Worm (Caenorhabditis elegans) whole organism, late embryonic: ENCODE data around the gene cyp-33C2.

Source experiments
- C08G9.2 ChIP-seq: sonication (generic microtip); optimal IDR thresholded peaks from 2 replicates; lab custom pipeline; 2016; ENCODE audit warnings: mild to moderate bottlenecking, missing genetic modification characterization, moderate library complexity, missing compliant biosample characterization
- C38D4.7 ChIP-seq: fragments of 200-800 bp; sonication (Bioruptor generic); optimal IDR thresholded peaks from 2 replicates; lab custom pipeline; 2018; ENCODE audit warnings: mild to moderate bottlenecking, missing genetic modification characterization, moderate library complexity, missing compliant biosample characterization
- K09A11.1 ChIP-seq: sonication (generic microtip); optimal IDR thresholded peaks from 2 replicates; lab custom pipeline; 2017; ENCODE audit warnings: antibody characterized with exemption, mild to moderate bottlenecking, missing genetic modification characterization, missing compliant biosample characterization; ENCODE audit not compliant: insufficient read depth
- Y22D7AL.16 ChIP-seq: sonication (generic microtip); optimal IDR thresholded peaks from 2 replicates; lab custom pipeline; 2016; ENCODE audit warnings: missing genetic modification characterization, missing compliant biosample characterization
- ahr-1 ChIP-seq: sonication (generic microtip); optimal IDR thresholded peaks from 2 replicates; lab custom pipeline; 2016; ENCODE audit warnings: missing genetic modification characterization, missing compliant biosample characterization
- ama-1 ChIP-seq: fragments of 150-350 bp; optimal IDR thresholded peaks from 2 replicates; lab custom pipeline; 2014
- ceh-14 ChIP-seq: sonication (generic microtip); optimal IDR thresholded peaks from 2 replicates; lab custom pipeline; 2016; ENCODE audit warnings: missing genotype, missing genetic modification characterization, missing compliant biosample characterization
- ceh-18 ChIP-seq: sonication (generic microtip); optimal IDR thresholded peaks from 2 replicates; lab custom pipeline; 2016; ENCODE audit warnings: missing genetic modification characterization, missing compliant biosample characterization
- ceh-19 ChIP-seq: fragments of 200-800 bp; sonication (Bioruptor generic); optimal IDR thresholded peaks from 2 replicates; lab custom pipeline; 2018; ENCODE audit warnings: mild to moderate bottlenecking, missing genetic modification characterization, missing compliant biosample characterization
- ceh-34 ChIP-seq: sonication (generic microtip); optimal IDR thresholded peaks from 2 replicates; lab custom pipeline; 2016; ENCODE audit warnings: mild to moderate bottlenecking, missing genetic modification characterization, missing compliant biosample characterization
- ceh-45 ChIP-seq: fragments of 200-800 bp; sonication (Bioruptor generic); IDR thresholded peaks from 2 replicates; pipeline ENCODE4 v1.3.6; 2022; ENCODE audit warnings: missing genetic modification reagents, missing genetic modification characterization, missing compliant biosample characterization
- ceh-48 ChIP-seq: sonication (generic microtip); optimal IDR thresholded peaks from 2 replicates; lab custom pipeline; 2016; ENCODE audit warnings: missing genetic modification characterization, inconsistent platforms, missing compliant biosample characterization
- ceh-6 ChIP-seq: fragments of 200-800 bp; sonication (Bioruptor generic); optimal IDR thresholded peaks from 2 replicates; lab custom pipeline; 2018; ENCODE audit warnings: mild to moderate bottlenecking, missing genetic modification characterization, missing compliant biosample characterization
- dve-1 ChIP-seq: sonication (generic microtip); optimal IDR thresholded peaks from 2 replicates; lab custom pipeline; 2017; ENCODE audit warnings: antibody characterized with exemption, mild to moderate bottlenecking, missing genetic modification characterization, missing compliant biosample characterization
- elt-4 ChIP-seq: sonication (generic microtip); optimal IDR thresholded peaks from 2 replicates; lab custom pipeline; 2016; ENCODE audit warnings: missing genetic modification characterization, missing compliant biosample characterization
- eyg-1 ChIP-seq: sonication (generic microtip); optimal IDR thresholded peaks from 2 replicates; lab custom pipeline; 2016; ENCODE audit warnings: missing genotype, missing genetic modification characterization, missing compliant biosample characterization
- fkh-10 ChIP-seq: fragments of 150-350 bp; optimal IDR thresholded peaks from 2 replicates; lab custom pipeline; 2014; ENCODE audit warnings: missing biosample characterization, missing genetic modification reagents, missing genetic modification characterization
- gmeb-2 ChIP-seq: sonication (generic microtip); optimal IDR thresholded peaks from 2 replicates; lab custom pipeline; 2016; ENCODE audit warnings: missing genetic modification characterization, inconsistent platforms, missing compliant biosample characterization
- hlh-13 ChIP-seq: fragments of 200-800 bp; sonication (Bioruptor generic); optimal IDR thresholded peaks from 2 replicates; lab custom pipeline; 2018; ENCODE audit warnings: mild to moderate bottlenecking, missing genetic modification characterization, missing compliant biosample characterization
- hlh-15 ChIP-seq: sonication (generic microtip); optimal IDR thresholded peaks from 2 replicates; lab custom pipeline; 2016; ENCODE audit warnings: missing genetic modification characterization, missing compliant biosample characterization
- hlh-6 ChIP-seq: sonication (generic microtip); optimal IDR thresholded peaks from 2 replicates; lab custom pipeline; 2016; ENCODE audit warnings: missing genotype, missing genetic modification characterization, missing compliant biosample characterization
- hlh-8 ChIP-seq: sonication (generic microtip); optimal IDR thresholded peaks from 2 replicates; lab custom pipeline; 2016; ENCODE audit warnings: missing genotype, missing genetic modification characterization, missing compliant biosample characterization
- mec-3 ChIP-seq: sonication (generic microtip); optimal IDR thresholded peaks from 2 replicates; lab custom pipeline; 2016; ENCODE audit warnings: borderline replicate concordance, missing genetic modification characterization, missing compliant biosample characterization
- npax-4 ChIP-seq: sonication (generic microtip); optimal IDR thresholded peaks from 2 replicates; lab custom pipeline; 2016; ENCODE audit warnings: missing genetic modification characterization, missing compliant biosample characterization
- odd-2 ChIP-seq: sonication (generic microtip); optimal IDR thresholded peaks from 2 replicates; lab custom pipeline; 2017; ENCODE audit warnings: antibody characterized with exemption, mild to moderate bottlenecking, missing genetic modification characterization, missing compliant biosample characterization
- pros-1 ChIP-seq: fragments of 150-350 bp; optimal IDR thresholded peaks from 2 replicates; lab custom pipeline; 2014; ENCODE audit warnings: missing biosample characterization, missing genetic modification reagents, missing genetic modification characterization
- ref-2 ChIP-seq: sonication (generic microtip); optimal IDR thresholded peaks from 2 replicates; lab custom pipeline; 2016; ENCODE audit warnings: missing genetic modification characterization, missing compliant biosample characterization
- rnt-1 ChIP-seq: sonication (generic microtip); optimal IDR thresholded peaks from 2 replicates; lab custom pipeline; 2016; ENCODE audit warnings: missing genetic modification characterization, missing compliant biosample characterization
- sdc-2 ChIP-seq: sonication (generic microtip); optimal IDR thresholded peaks from 2 replicates; lab custom pipeline; 2016; ENCODE audit warnings: missing genotype, missing genetic modification characterization, missing compliant biosample characterization
- sox-2 ChIP-seq: fragments of 200-800 bp; sonication (Bioruptor generic); IDR thresholded peaks from 2 replicates; pipeline ENCODE4 v1.3.6; 2022; ENCODE audit warnings: missing genetic modification reagents, missing genetic modification characterization, missing compliant biosample characterization
- tbx-2 ChIP-seq: sonication (generic microtip); optimal IDR thresholded peaks from 2 replicates; lab custom pipeline; 2016; ENCODE audit warnings: missing genetic modification characterization, missing compliant biosample characterization
- unc-42 ChIP-seq: sonication (generic microtip); optimal IDR thresholded peaks from 2 replicates; lab custom pipeline; 2016; ENCODE audit warnings: missing genotype, missing genetic modification characterization, missing compliant biosample characterization
- ztf-16 ChIP-seq: sonication (generic microtip); optimal IDR thresholded peaks from 2 replicates; lab custom pipeline; 2017; ENCODE audit warnings: missing genetic modification characterization, missing compliant biosample characterization

cyp-33C2 gene

DNA sequence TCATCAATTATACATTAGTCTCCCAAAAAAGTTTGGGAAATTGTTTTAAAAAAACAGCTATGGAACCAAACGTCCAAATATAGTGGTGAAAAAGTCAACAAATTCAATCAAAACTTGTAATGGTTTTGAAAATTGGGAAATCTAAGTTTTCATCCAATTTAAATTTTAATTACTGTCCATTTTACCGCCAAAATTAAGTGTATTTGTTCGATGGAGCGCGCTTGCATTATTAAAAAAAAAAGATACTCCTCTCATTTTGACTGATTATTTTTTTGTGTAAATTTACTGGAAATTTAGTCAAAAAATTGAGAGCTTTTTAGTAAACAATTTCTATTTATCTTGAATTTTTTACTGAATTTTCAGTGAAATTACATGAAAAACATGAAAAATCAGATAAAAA lies 8.8 kb upstream of the cyp-33C2 start:
- no peak for TF ChIP-seq ceh-6
- no peak for TF ChIP-seq sdc-2
- TF ChIP-seq ceh-48 (tag; lab: Kevin White, UChicago): no peak
- no peak for TF ChIP-seq C38D4.7 (GFP tag; lab: Kevin White, UChicago)
- no peak for TF ChIP-seq ztf-16 (tag; lab: Kevin White, UChicago)
- no peak for TF ChIP-seq Y22D7AL.16 (tag; lab: Kevin White, UChicago)
- TF ChIP-seq gmeb-2 (tag; lab: Kevin White, UChicago): no peak
- no peak for TF ChIP-seq ama-1 (lab: Kevin White, UChicago)
- no peak for TF ChIP-seq hlh-13 (GFP tag; lab: Kevin White, UChicago)
- no peak for TF ChIP-seq ceh-14 (tag; lab: Kevin White, UChicago)
- no peak for TF ChIP-seq hlh-8 (tag; lab: Kevin White, UChicago)
- TF ChIP-seq K09A11.1: no peak
- no peak for TF ChIP-seq sox-2 (GFP tag; lab: Robert Waterston, UW)
- no peak for TF ChIP-seq ceh-45 (GFP tag; lab: Robert Waterston, UW)
- TF ChIP-seq hlh-6 (tag; lab: Kevin White, UChicago): no peak
- no peak for TF ChIP-seq pros-1 (tag; lab: Kevin White, UChicago)
- no peak for TF ChIP-seq tbx-2 (tag; lab: Kevin White, UChicago)
- TF ChIP-seq, all 69 proteins: peak for 0

DNA sequence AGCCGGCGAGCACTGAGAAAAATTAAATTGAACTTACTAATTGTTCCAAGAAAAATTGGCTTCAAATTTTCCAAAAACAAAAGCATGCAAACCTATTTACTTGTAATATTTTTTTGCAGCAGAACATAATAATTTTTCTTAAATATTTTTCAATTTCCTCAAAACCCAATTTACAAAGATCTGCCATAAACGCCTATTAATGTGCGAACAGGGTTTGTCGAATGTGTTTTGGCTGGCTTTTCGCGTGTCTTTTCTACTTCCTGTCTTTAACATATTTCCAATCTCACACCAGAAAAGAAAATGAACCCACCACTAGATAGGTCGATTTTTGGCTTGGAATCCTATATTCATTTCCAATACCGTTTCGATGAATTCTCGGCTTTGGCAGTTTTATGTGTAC lies 8.0 kb upstream of the cyp-33C2 start, which contains the start of gene C45H4.18:
C45H4.18 (plus strand) TSS at position 301 of the 400 bp plus-strand sequence.
- TF ChIP-seq npax-4 (tag; lab: Kevin White, UChicago): no peak

DNA sequence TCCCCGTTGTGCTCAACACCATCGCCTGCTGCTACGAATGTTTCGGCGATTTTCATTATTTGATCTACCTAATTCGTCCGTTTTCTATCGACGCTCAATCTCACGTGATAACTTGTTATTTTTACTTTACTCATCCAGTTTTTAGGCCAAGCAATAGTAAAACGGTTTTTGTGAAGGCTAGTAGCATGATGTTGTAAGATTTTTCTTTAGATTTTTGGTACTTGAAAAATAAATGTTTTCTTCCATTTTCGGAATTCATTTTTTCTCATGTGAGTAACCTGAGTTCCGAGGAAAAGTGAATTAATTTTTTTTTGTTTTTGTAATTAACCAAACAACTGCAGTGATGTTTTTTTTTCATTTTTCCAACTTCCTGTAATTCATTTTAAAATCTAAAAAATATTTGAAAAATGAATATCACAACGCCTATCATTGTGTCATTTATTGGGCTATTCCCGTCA lies 6.0 kb upstream of the cyp-33C2 start, which contains the start of gene srbc-17:
srbc-17 (plus strand) TSS at position 408 of the 458 bp plus-strand sequence.
- TF ChIP-seq eyg-1 (no peak), fkh-10 (GFP tag; lab: Kevin White, UChicago) (no peak), dve-1 (tag; lab: Kevin White, UChicago) (no peak), ceh-34 (tag; lab: Kevin White, UChicago) (no peak), hlh-13 (GFP tag; lab: Kevin White, UChicago) (no peak), ama-1 (lab: Kevin White, UChicago) (no peak), hlh-8 (tag; lab: Kevin White, UChicago) (no peak), mec-3 (tag; lab: Kevin White, UChicago) (no peak)

DNA sequence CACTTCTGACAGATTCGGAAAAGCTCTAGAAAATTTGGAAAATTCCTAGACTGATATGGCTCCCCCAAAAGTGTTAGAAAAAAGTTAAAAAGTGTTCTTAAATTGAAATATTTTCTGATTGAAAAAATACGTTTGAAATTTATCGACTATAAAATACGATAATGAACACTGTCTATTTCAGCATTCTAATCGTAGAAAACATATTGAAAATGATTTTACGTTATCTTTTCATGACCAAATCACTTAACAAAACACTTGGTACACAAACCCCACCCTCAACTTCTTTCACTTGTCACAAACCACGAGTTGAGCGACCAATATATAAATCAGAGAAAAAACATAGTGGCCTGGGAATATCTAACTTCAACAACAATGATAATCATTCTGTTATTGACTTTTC lies 4.1 kb upstream of the cyp-33C2 start, which contains the start of gene cyp-33C1:
cyp-33C1 (plus strand) TSS at position 301 of the 400 bp plus-strand sequence.
- TF ChIP-seq ama-1 (lab: Kevin White, UChicago): no peak
- TF ChIP-seq, all 69 proteins: peak for 0

DNA sequence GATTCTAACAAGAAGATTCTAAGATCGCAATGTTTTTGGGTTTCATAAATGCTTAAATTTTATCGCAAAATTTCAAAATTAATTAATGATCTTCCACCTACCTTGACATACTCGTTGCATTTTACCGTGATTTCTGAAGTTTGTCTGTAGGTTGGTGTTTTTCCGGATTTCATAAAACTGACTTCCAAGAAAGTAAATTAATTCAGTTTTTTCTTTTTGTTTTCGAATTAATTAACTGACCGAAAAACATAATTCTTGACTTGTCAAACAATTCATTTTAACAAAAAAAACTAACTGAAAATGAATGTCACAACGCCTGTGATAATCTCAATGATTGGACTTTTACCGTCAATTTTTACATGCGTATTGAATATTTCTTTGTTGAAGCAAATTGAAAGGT lies 1.6 kb upstream of the cyp-33C2 start, which contains the start of gene srbc-16:
srbc-16 (plus strand) TSS at position 301 of the 400 bp plus-strand sequence.
- no peak for TF ChIP-seq odd-2 (tag; lab: Kevin White, UChicago)
- no peak for TF ChIP-seq sox-2 (GFP tag; lab: Robert Waterston, UW)
- TF ChIP-seq C08G9.2 (tag; lab: Kevin White, UChicago): no peak
- TF ChIP-seq unc-42: no peak
- TF ChIP-seq ceh-6: no peak
- TF ChIP-seq ceh-18: no peak
- TF ChIP-seq dve-1 (tag; lab: Kevin White, UChicago): no peak
- no peak for TF ChIP-seq ceh-19 (GFP tag; lab: Kevin White, UChicago)
- no peak for TF ChIP-seq hlh-6 (tag; lab: Kevin White, UChicago)
- TF ChIP-seq ahr-1: no peak
- no peak for TF ChIP-seq ref-2 (tag; lab: Kevin White, UChicago)

DNA sequence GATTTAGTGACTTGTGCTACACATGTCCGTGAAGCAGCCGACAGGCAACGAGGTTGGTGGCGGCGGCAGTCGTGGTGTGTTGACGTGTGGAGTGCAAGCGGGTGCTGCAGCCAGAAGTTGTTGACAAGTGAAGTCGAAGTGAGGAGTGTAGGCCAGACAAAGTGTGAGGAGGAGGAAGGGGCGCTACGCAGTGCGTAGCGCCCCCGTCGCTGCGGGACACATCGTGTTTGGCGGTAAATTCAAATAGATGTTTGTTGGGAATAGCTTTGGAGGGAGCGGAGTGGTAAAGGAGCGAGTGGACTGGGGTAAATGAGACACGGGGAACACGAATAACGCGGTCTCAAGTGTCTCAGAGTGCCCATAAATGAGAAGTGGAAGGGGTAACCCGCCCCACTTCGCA lies 2.2 kb downstream of the cyp-33C2 start:
- TF ChIP-seq rnt-1: no peak
- TF ChIP-seq npax-4 (tag; lab: Kevin White, UChicago): no peak
- TF ChIP-seq elt-4: peak; percentile 5
- TF ChIP-seq hlh-15 (tag; lab: Kevin White, UChicago): no peak
